Worm (Caenorhabditis elegans) whole organism, L4 larva: ENCODE measurements around the gene nhr-104.

Experiments
- D1046.2 ChIP-seq: fragments of 200-800 bp; sonication (Bioruptor generic); IDR thresholded peaks from 2 replicates; pipeline ENCODE4 v1.3.6; 2022; ENCODE audit warnings: missing genetic modification characterization, missing compliant biosample characterization
- F44E2.7 ChIP-seq: fragments of 200-800 bp; sonication (Bioruptor generic); IDR thresholded peaks from 2 replicates; pipeline ENCODE4 v2.1.2; 2022; ENCODE audit warnings: missing genetic modification characterization, missing compliant biosample characterization
- F49E8.2 ChIP-seq: sonication (generic microtip); optimal IDR thresholded peaks from 2 replicates; lab custom pipeline; 2016; ENCODE audit warnings: missing compliant biosample characterization, mild to moderate bottlenecking, missing genetic modification characterization, borderline replicate concordance
- T20F7.1 ChIP-seq: fragments of 200-800 bp; sonication (Bioruptor generic); optimal IDR thresholded peaks from 2 replicates; lab custom pipeline; 2018; ENCODE audit warnings: mild to moderate bottlenecking, missing genetic modification characterization, missing compliant biosample characterization
- T26A8.4 ChIP-seq: fragments of 200-800 bp; sonication (Bioruptor generic); IDR thresholded peaks from 2 replicates; pipeline ENCODE4 v1.3.6; 2022; ENCODE audit warnings: missing genetic modification characterization, missing compliant biosample characterization
- Y5F2A.4 ChIP-seq: fragments of 200-800 bp; sonication (Bioruptor generic); optimal IDR thresholded peaks from 2 replicates; lab custom pipeline; 2018; ENCODE audit warnings: mild to moderate bottlenecking, missing genetic modification characterization, missing compliant biosample characterization
- ZK337.2 ChIP-seq: fragments of 200-800 bp; sonication (Bioruptor generic); IDR thresholded peaks from 2 replicates; pipeline ENCODE4 v1.3.6; 2022; ENCODE audit warnings: missing genetic modification reagents, missing genetic modification characterization, missing compliant biosample characterization
- aha-1 ChIP-seq: fragments of 150-350 bp; peaks from one replicate; lab custom pipeline; 2014; ENCODE audit warnings: missing biosample characterization, missing genetic modification characterization
- aly-2 ChIP-seq: sonication (generic microtip); optimal IDR thresholded peaks from 2 replicates; lab custom pipeline; 2018; ENCODE audit warnings: missing biosample characterization, missing genetic modification characterization
- arid-1 ChIP-seq: fragments of 200-800 bp; sonication (Bioruptor generic); conservative IDR thresholded peaks from 2 replicates; pipeline ENCODE4 v1.3.6; 2022; ENCODE audit warnings: missing genetic modification reagents, missing genetic modification characterization, missing compliant biosample characterization
- attf-4 ChIP-seq: sonication (generic microtip); optimal IDR thresholded peaks from 3 replicates; lab custom pipeline; 2017; ENCODE audit warnings: missing biosample characterization, missing genetic modification characterization
- ceh-20 ChIP-seq: fragments of 200-800 bp; sonication (Bioruptor generic); IDR thresholded peaks from 2 replicates; pipeline ENCODE4 v1.3.6; 2022; ENCODE audit warnings: missing genetic modification reagents, missing genetic modification characterization, missing compliant biosample characterization
- ceh-32 ChIP-seq: sonication (generic microtip); optimal IDR thresholded peaks from 2 replicates; lab custom pipeline; 2016; ENCODE audit warnings: mild to moderate bottlenecking, missing genetic modification characterization, missing compliant biosample characterization; ENCODE audit not compliant: poor library complexity
- ceh-44 ChIP-seq: fragments of 200-800 bp; sonication (Bioruptor generic); IDR thresholded peaks from 2 replicates; pipeline ENCODE4 v1.3.6; 2022; ENCODE audit warnings: missing genetic modification reagents, missing genetic modification characterization, missing compliant biosample characterization
- ceh-62 ChIP-seq: sonication (generic microtip); optimal IDR thresholded peaks from 2 replicates; lab custom pipeline; 2017; ENCODE audit warnings: missing biosample characterization, missing genetic modification characterization
- ctbp-1 ChIP-seq: fragments of 200-800 bp; sonication (Bioruptor generic); IDR thresholded peaks from 2 replicates; pipeline ENCODE4 v1.3.6; 2022; ENCODE audit warnings: missing genetic modification reagents, missing genetic modification characterization, missing compliant biosample characterization
- daf-16 ChIP-seq, 3 experiments: sonication (generic microtip); optimal IDR thresholded peaks; 2 replicates each; lab custom pipeline; 2016 to 2017; ENCODE audit warnings: missing genetic modification characterization in 3 of 3, missing genetic modification reagents in 3 of 3, mild to moderate bottlenecking in 2 of 3, missing compliant biosample characterization in 2 of 3, missing biosample characterization in 1 of 3, moderate library complexity in 1 of 3
- dmd-9 ChIP-seq: fragments of 200-800 bp; sonication (Bioruptor generic); IDR thresholded peaks from 2 replicates; pipeline ENCODE4 v1.3.6; 2022; ENCODE audit warnings: missing genetic modification reagents, missing genetic modification characterization, missing compliant biosample characterization
- dve-1 ChIP-seq: sonication (generic microtip); optimal IDR thresholded peaks from 2 replicates; lab custom pipeline; 2017; ENCODE audit warnings: antibody characterized with exemption, mild to moderate bottlenecking, missing genetic modification characterization, missing compliant biosample characterization; ENCODE audit not compliant: insufficient read depth
- egl-27 ChIP-seq: sonication (generic microtip); optimal IDR thresholded peaks from 3 replicates; lab custom pipeline; 2017; ENCODE audit warnings: missing biosample characterization, missing genetic modification reagents, missing genetic modification characterization
- egl-43 ChIP-seq: fragments of 200-800 bp; sonication (Bioruptor generic); IDR thresholded peaks from 2 replicates; pipeline ENCODE4 v1.3.6; 2022; ENCODE audit warnings: missing genetic modification reagents, missing genetic modification characterization, missing compliant biosample characterization
- hlh-11 ChIP-seq: fragments of 200-800 bp; sonication (Bioruptor generic); optimal IDR thresholded peaks from 2 replicates; lab custom pipeline; 2018; ENCODE audit warnings: mild to moderate bottlenecking, missing genetic modification characterization, missing compliant biosample characterization
- hmg-1.1 ChIP-seq: fragments of 200-800 bp; sonication (Bioruptor generic); IDR thresholded peaks from 2 replicates; pipeline ENCODE4 v1.3.6; 2022; ENCODE audit warnings: missing genetic modification reagents, missing genetic modification characterization, missing compliant biosample characterization
- lim-7 ChIP-seq: fragments of 200-800 bp; sonication (Bioruptor generic); IDR thresholded peaks from 2 replicates; pipeline ENCODE4 v1.3.6; 2022; ENCODE audit warnings: missing genetic modification characterization, missing compliant biosample characterization
- lin-1 ChIP-seq: fragments of 200-800 bp; sonication (Bioruptor generic); IDR thresholded peaks from 2 replicates; pipeline ENCODE4 v1.3.6; 2022; ENCODE audit warnings: missing genetic modification reagents, missing genetic modification characterization, missing compliant biosample characterization
- lin-29 ChIP-seq: fragments of 200-800 bp; sonication (Bioruptor generic); IDR thresholded peaks from 2 replicates; pipeline ENCODE4 v1.3.6; 2022; ENCODE audit warnings: missing genetic modification reagents, missing genetic modification characterization, missing compliant biosample characterization
- lir-3 ChIP-seq: sonication (generic microtip); optimal IDR thresholded peaks from 2 replicates; lab custom pipeline; 2016; ENCODE audit warnings: mild to moderate bottlenecking, missing genetic modification characterization, missing compliant biosample characterization
- lsy-2 ChIP-seq, 2 experiments: fragments of 150-350 bp in 1 of 2; sonication (generic microtip) in 1 of 2; optimal IDR thresholded peaks; 2 replicates each; lab custom pipeline; 2014 to 2017; ENCODE audit warnings: missing biosample characterization in 2 of 2, missing genetic modification characterization in 2 of 2
- mxl-2 ChIP-seq: fragments of 200-800 bp; sonication (Bioruptor generic); conservative IDR thresholded peaks from 2 replicates; pipeline ENCODE4 v1.3.6; 2022; ENCODE audit warnings: missing genetic modification reagents, missing genetic modification characterization, missing compliant biosample characterization
- mxl-3 ChIP-seq: fragments of 200-800 bp; sonication (Bioruptor generic); optimal IDR thresholded peaks from 2 replicates; lab custom pipeline; 2018; ENCODE audit warnings: mild to moderate bottlenecking, missing genetic modification characterization, missing compliant biosample characterization
- nhr-237 ChIP-seq: sonication (generic microtip); optimal IDR thresholded peaks from 2 replicates; lab custom pipeline; 2017; ENCODE audit warnings: missing biosample characterization, missing genetic modification characterization
- nhr-42 ChIP-seq: fragments of 200-800 bp; sonication (Bioruptor generic); IDR thresholded peaks from 2 replicates; pipeline ENCODE4 v1.3.6; 2022; ENCODE audit warnings: missing genetic modification characterization, missing compliant biosample characterization
- nhr-6 ChIP-seq: fragments of 150-350 bp; optimal IDR thresholded peaks from 2 replicates; lab custom pipeline; 2014; ENCODE audit warnings: missing biosample characterization, missing genetic modification characterization
- rbr-2 ChIP-seq: sonication (generic microtip); optimal IDR thresholded peaks from 2 replicates; lab custom pipeline; 2016; ENCODE audit warnings: missing genotype, missing genetic modification characterization, missing compliant biosample characterization
- saeg-2 ChIP-seq: fragments of 200-800 bp; sonication (Bioruptor generic); IDR thresholded peaks from 2 replicates; pipeline ENCODE4 v1.3.6; 2022; ENCODE audit warnings: missing genetic modification reagents, missing genetic modification characterization, missing compliant biosample characterization
- sdz-12 ChIP-seq: fragments of 200-800 bp; sonication (Bioruptor generic); optimal IDR thresholded peaks from 2 replicates; lab custom pipeline; 2018; ENCODE audit warnings: mild to moderate bottlenecking, missing genetic modification characterization, missing compliant biosample characterization
- set-16 ChIP-seq: fragments of 200-800 bp; sonication (Bioruptor generic); IDR thresholded peaks from 2 replicates; pipeline ENCODE4 v1.3.6; 2022; ENCODE audit warnings: missing genetic modification reagents, missing genetic modification characterization, missing compliant biosample characterization
- skn-1 ChIP-seq: fragments of 150-350 bp; optimal IDR thresholded peaks from 2 replicates; lab custom pipeline; 2014; ENCODE audit warnings: missing biosample characterization, missing genetic modification characterization
- spr-3 ChIP-seq: fragments of 200-800 bp; sonication (Bioruptor generic); optimal IDR thresholded peaks from 2 replicates; lab custom pipeline; 2018; ENCODE audit warnings: mild to moderate bottlenecking, missing genetic modification characterization, missing compliant biosample characterization
- unc-39 ChIP-seq: sonication (generic microtip); optimal IDR thresholded peaks from 2 replicates; lab custom pipeline; 2017; ENCODE audit warnings: missing biosample characterization, missing genetic modification characterization
- vab-7 ChIP-seq: fragments of 200-800 bp; sonication (Bioruptor generic); IDR thresholded peaks from 2 replicates; pipeline ENCODE4 v1.3.6; 2022; ENCODE audit warnings: missing genetic modification reagents, missing genetic modification characterization, missing compliant biosample characterization
- zip-11 ChIP-seq: fragments of 200-800 bp; sonication (Bioruptor generic); IDR thresholded peaks from 2 replicates; pipeline ENCODE4 v1.3.6; 2022; ENCODE audit warnings: missing genetic modification characterization, missing compliant biosample characterization
- zip-2 ChIP-seq: fragments of 150-350 bp; optimal IDR thresholded peaks from 2 replicates; lab custom pipeline; 2014; ENCODE audit warnings: missing biosample characterization, missing genetic modification characterization

The nhr-104 gene

DNA sequence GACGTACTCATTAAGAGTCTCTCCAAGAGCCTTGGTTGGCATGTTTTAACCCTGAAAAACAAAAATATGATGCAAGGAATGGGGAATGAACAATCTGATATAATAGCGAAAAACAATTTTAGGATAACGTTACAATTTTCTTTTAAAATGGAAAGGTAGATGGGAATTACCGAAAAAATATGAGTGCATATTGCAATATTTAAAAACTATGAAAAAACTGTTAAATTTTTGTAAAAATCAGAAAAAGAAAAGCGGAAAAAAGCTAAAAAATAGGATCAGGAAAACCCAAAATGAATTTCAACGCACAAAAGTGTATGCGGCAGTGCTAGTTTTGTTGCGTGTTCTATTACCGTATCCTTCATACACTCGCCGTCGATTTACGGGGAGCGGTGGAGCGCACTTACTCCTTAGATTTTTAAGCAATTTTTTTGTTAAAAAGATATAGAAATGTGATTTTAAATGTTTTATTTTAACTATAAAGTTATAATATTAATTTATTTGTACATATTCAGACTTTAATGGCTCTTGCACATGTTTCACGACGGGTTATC is 38.7 kb downstream of the nhr-104 start, which contains the start of the genes rpl-20 and Y17G9B.5 (continued):
- TF ChIP-seq ceh-20 (GFP tag; lab: Robert Waterston, UW) (peak; percentile 100), lir-3 (peak; percentile 89), lsy-2 (tag; optimal IDR thresholded peaks at IDR 0.05; lab: Kevin White, UChicago) (peak; percentile 100), egl-43 (peak; percentile 98), nhr-237 (tag; lab: Kevin White, UChicago) (peak; percentile 86), zip-11 (GFP tag; lab: Robert Waterston, UW) (0 out of 2 replicates have a peak, but pooled peaks have one; percentile 75), daf-16 (GFP tag; optimal IDR thresholded peaks at IDR 0.05; lab: Kevin White, UChicago) (peak; percentile 95 to 98), daf-16 (tag; optimal IDR thresholded peaks at IDR 0.05; lab: Kevin White, UChicago) (peak; percentile 97), mxl-3 (GFP tag; lab: Kevin White, UChicago) (peak; percentile 95), vab-7 (GFP tag; lab: Robert Waterston, UW) (peak; percentile 99), Y5F2A.4 (peak; percentile 97), lin-1 (GFP tag; lab: Robert Waterston, UW) (peak; percentile 99), T20F7.1 (GFP tag; lab: Kevin White, UChicago) (peak; percentile 98), rbr-2 (peak; percentile 100), ceh-44 (peak; percentile 87), dve-1 (tag; lab: Kevin White, UChicago) (peak; percentile 100), nhr-42 (GFP tag; lab: Robert Waterston, UW) (peak; percentile 99), aha-1 (peak; percentile 99), zip-2 (tag; lab: Kevin White, UChicago) (peak; percentile 95), ceh-62 (tag; lab: Kevin White, UChicago) (peak; percentile 16), hmg-1.1 (peak; percentile 100), saeg-2 (GFP tag; lab: Robert Waterston, UW) (peak; percentile 99), spr-3 (peak; percentile 100), dmd-9 (peak; percentile 99), mxl-2 (GFP tag; lab: Robert Waterston, UW) (peak; percentile 94), F49E8.2 (tag; lab: Kevin White, UChicago) (peak; percentile 98), nhr-6 (tag; lab: Kevin White, UChicago) (peak; percentile 99), attf-4 (tag; lab: Kevin White, UChicago) (peak; percentile 80), D1046.2 (peak; percentile 97), aly-2 (tag; lab: Kevin White, UChicago) (peak; percentile 2), arid-1 (GFP tag; lab: Robert Waterston, UW) (peak; percentile 99), skn-1 (tag; lab: Kevin White, UChicago) (peak; percentile 99), lin-29 (GFP tag; lab: Robert Waterston, UW) (peak; percentile 99), ceh-32 (tag; lab: Kevin White, UChicago) (peak; percentile 88), T26A8.4 (GFP tag; lab: Robert Waterston, UW) (peak; percentile 100), egl-27 (tag; lab: Kevin White, UChicago) (peak; percentile 53), hlh-11 (tag; lab: Kevin White, UChicago) (peak; percentile 100)
- TF ChIP-seq, all 104 proteins: peak for 100

DNA sequence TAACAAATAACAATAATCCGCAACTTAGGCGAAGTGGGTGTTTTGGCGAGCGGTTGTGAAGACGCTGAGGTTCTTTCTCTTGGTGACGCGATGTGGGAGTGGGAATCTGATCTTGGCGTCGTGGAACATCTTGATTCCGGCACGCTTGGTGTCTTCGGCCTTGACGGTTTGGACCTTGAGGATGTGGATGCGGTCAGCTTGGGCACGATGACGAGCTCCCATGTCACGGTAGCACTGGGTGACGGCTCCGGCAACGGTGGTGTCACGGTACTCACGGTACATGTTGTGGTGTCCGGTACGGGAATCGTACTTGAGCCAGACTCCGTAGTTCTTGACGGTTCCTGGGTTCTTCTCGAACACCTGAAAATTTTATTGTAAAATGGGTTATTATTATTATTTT is 39.3 kb downstream of the nhr-104 start:
- peak; percentile 69 for TF ChIP-seq set-16
- TF ChIP-seq aha-1: peak; percentile 29
- no peak for TF ChIP-seq unc-39
- TF ChIP-seq skn-1 (tag; lab: Kevin White, UChicago): no peak
- TF ChIP-seq ctbp-1 (GFP tag; lab: Robert Waterston, UW): no peak
- 0 out of 2 replicates have a peak, but pooled peaks have one; percentile 46 for TF ChIP-seq ceh-44
- 0 out of 2 replicates have a peak, but pooled peaks have one; percentile 20 for TF ChIP-seq F44E2.7
- no peak for TF ChIP-seq egl-27 (tag; lab: Kevin White, UChicago)
- peak; percentile 48; the same call in 1 of the 2 replicates for TF ChIP-seq lim-7 (GFP tag; lab: Robert Waterston, UW)
- no peak for TF ChIP-seq sdz-12 (GFP tag; lab: Kevin White, UChicago)
- no peak for TF ChIP-seq ZK337.2 (GFP tag; lab: Robert Waterston, UW)
- TF ChIP-seq, all 104 proteins: peak for 5
